Worm (Caenorhabditis elegans) whole organism, L1 larva: ENCODE data around the gene pygo-1.

Source experiments
- alr-1 ChIP-seq: fragments of 200-800 bp; sonication (Bioruptor generic); optimal IDR thresholded peaks from 2 replicates; lab custom pipeline; 2018; ENCODE audit warnings: borderline replicate concordance, mild to moderate bottlenecking, missing genetic modification characterization, missing compliant biosample characterization
- irx-1 ChIP-seq: sonication (generic microtip); optimal IDR thresholded peaks from 2 replicates; lab custom pipeline; 2016; ENCODE audit warnings: missing genetic modification characterization, missing compliant biosample characterization
- pag-3 ChIP-seq: sonication (generic microtip); optimal IDR thresholded peaks from 2 replicates; lab custom pipeline; 2017; ENCODE audit warnings: missing genetic modification characterization, mild to moderate bottlenecking, missing compliant biosample characterization, antibody characterized with exemption, borderline replicate concordance; ENCODE audit not compliant: insufficient read depth
- unc-62 ChIP-seq: fragments of 150-350 bp; optimal IDR thresholded peaks from 2 replicates; lab custom pipeline; 2014; ENCODE audit warnings: missing biosample characterization, missing genetic modification reagents, missing genetic modification characterization
- zip-4 ChIP-seq: fragments of 200-800 bp; sonication (Bioruptor generic); optimal IDR thresholded peaks from 2 replicates; lab custom pipeline; 2018; ENCODE audit warnings: mild to moderate bottlenecking, missing genetic modification characterization, moderate library complexity, missing compliant biosample characterization

- TF ChIP-seq unc-62 (GFP tag; lab: Kevin White, UChicago) (no peak), alr-1 (tag; lab: Kevin White, UChicago) (no peak), pag-3 (no peak), zip-4 (GFP tag; lab: Kevin White, UChicago) (no peak), irx-1 (no peak)
Observed at ce11 chrIV:5103229-5103894, 20.3 kb downstream of the pygo-1 start, which contains the start of gene C02B10.3.
